Worm (Caenorhabditis elegans) whole organism, L4/young adult: ENCODE data around the gene snpc-1.1.

Experiments used
- W03F9.2 ChIP-seq: fragments of 150-350 bp; optimal IDR thresholded peaks from 2 replicates; lab custom pipeline; 2014; ENCODE audit warnings: missing biosample characterization, missing genetic modification characterization
- dao-5 ChIP-seq: sonication (generic microtip); optimal IDR thresholded peaks from 2 replicates; lab custom pipeline; 2016; ENCODE audit warnings: missing genotype, missing genetic modification characterization, moderate library complexity, missing compliant biosample characterization
- him-1 ChIP-seq: sonication (generic microtip); optimal IDR thresholded peaks from 2 replicates; lab custom pipeline; 2016; ENCODE audit warnings: missing genotype, missing genetic modification reagents, missing genetic modification characterization, missing compliant biosample characterization

ce11 chrII:7773427-7773993 is 7.6 kb downstream of the snpc-1.1 start:
- TF ChIP-seq him-1: no peak
- TF ChIP-seq W03F9.2 (tag; lab: Kevin White, UChicago): no peak
- no peak for TF ChIP-seq dao-5 (tag; lab: Kevin White, UChicago)
